Fruit fly (Drosophila melanogaster) whole organism, wandering third instar larva: Measurements from ENCODE around the gene CG42305.
A peak's percentile ranks its signal among the peaks of the same experiment; 100 is the strongest.

Source experiments
- Abd-B ChIP-seq: fragments of >200 bp; optimal IDR thresholded peaks from 2 replicates; lab custom pipeline; 2017; ENCODE audit warnings: missing biosample characterization, missing genetic modification characterization
- Dfd ChIP-seq: fragments of >200 bp; optimal IDR thresholded peaks from 2 replicates; lab custom pipeline; 2017; ENCODE audit warnings: missing biosample characterization, missing genetic modification characterization
- Dif ChIP-seq: fragments of 200-275, 200-300 bp; sonication (Bioruptor generic); optimal IDR thresholded peaks from 2 replicates; lab custom pipeline; 2018; ENCODE audit warnings: missing biosample characterization, missing genetic modification characterization; ENCODE audit not compliant: partially characterized antibody
- HLH106 ChIP-seq: fragments of 200-800 bp; optimal IDR thresholded peaks from 3 replicates; lab custom pipeline; 2019; ENCODE audit warnings: missing biosample characterization, mild to moderate bottlenecking, missing genetic modification characterization, moderate library complexity
- Hnf4 ChIP-seq: fragments of 200-800 bp; sonication (Bioruptor generic); optimal IDR thresholded peaks from 2 replicates; lab custom pipeline; 2016; ENCODE audit warnings: missing biosample characterization, mild to moderate bottlenecking, missing genetic modification characterization
- Hr78 ChIP-seq: fragments of >200 bp; optimal IDR thresholded peaks from 2 replicates; lab custom pipeline; 2017; ENCODE audit warnings: missing biosample characterization, missing genetic modification characterization
- Hr83 ChIP-seq: fragments of 200-300 bp; sonication (Bioruptor generic); optimal IDR thresholded peaks from 2 replicates; lab custom pipeline; 2016; ENCODE audit warnings: missing biosample characterization, mild to moderate bottlenecking, missing genetic modification characterization, moderate library complexity; ENCODE audit not compliant: poor library complexity, severe bottlenecking
- Jra ChIP-seq: sonication (Bioruptor generic); optimal IDR thresholded peaks from 2 replicates; lab custom pipeline; 2016; ENCODE audit warnings: missing biosample characterization, missing genetic modification characterization
- Myc ChIP-seq: fragments of >200 bp; optimal IDR thresholded peaks from 2 replicates; lab custom pipeline; 2017
- OdsH ChIP-seq: fragments of 200-800 bp; sonication (Bioruptor generic); optimal IDR thresholded peaks from 2 replicates; lab custom pipeline; 2016; ENCODE audit warnings: missing biosample characterization, mild to moderate bottlenecking, missing genetic modification characterization
- Rel ChIP-seq, 2 experiments: fragments of 200-800 bp; sonication (Bioruptor generic) in 1 of 2; optimal IDR thresholded peaks; 2 replicates in 1 of 2; 3 replicates in 1 of 2; lab custom pipeline; 2016 to 2019; ENCODE audit warnings: mild to moderate bottlenecking in 2 of 2, missing biosample characterization in 2 of 2, missing genetic modification characterization in 2 of 2, moderate library complexity in 1 of 2
- Sp1 ChIP-seq: fragments of 200-800 bp; sonication (Bioruptor generic); optimal IDR thresholded peaks from 3 replicates; lab custom pipeline; 2019; ENCODE audit warnings: missing biosample characterization, mild to moderate bottlenecking, missing genetic modification characterization, moderate library complexity
- Vsx2 ChIP-seq: fragments of 200-300, 225-300 bp; sonication (Bioruptor generic); optimal IDR thresholded peaks from 2 replicates; lab custom pipeline; 2018; ENCODE audit warnings: missing biosample characterization, missing genetic modification characterization; ENCODE audit not compliant: partially characterized antibody
- br ChIP-seq: fragments of 200-800 bp; sonication (Bioruptor generic); optimal IDR thresholded peaks from 2 replicates; lab custom pipeline; 2016; ENCODE audit warnings: missing biosample characterization, missing genetic modification characterization
- dl ChIP-seq, 2 experiments: fragments of 175-275, 200-275 bp in 1 of 2; fragments of 200-275 bp in 1 of 2; sonication (Bioruptor generic); optimal IDR thresholded peaks; lab custom pipeline; 2018; ENCODE audit warnings: mild to moderate bottlenecking in 2 of 2, missing biosample characterization in 2 of 2, missing genetic modification characterization in 2 of 2, moderate library complexity in 2 of 2; ENCODE audit not compliant: partially characterized antibody in 2 of 2, insufficient read depth in 1 of 2
- dmrt93B ChIP-seq: fragments of 200-800 bp; sonication (Bioruptor generic); optimal IDR thresholded peaks from 2 replicates; lab custom pipeline; 2018; ENCODE audit warnings: missing biosample characterization, mild to moderate bottlenecking, missing genetic modification characterization
- dsf ChIP-seq: sonication (Bioruptor generic); optimal IDR thresholded peaks from 2 replicates; lab custom pipeline; 2016; ENCODE audit warnings: missing biosample characterization, missing genetic modification characterization, borderline replicate concordance
- ey ChIP-seq: fragments of 200-800 bp; sonication (Bioruptor generic); optimal IDR thresholded peaks from 2 replicates; lab custom pipeline; 2016; ENCODE audit warnings: missing biosample characterization, missing genetic modification characterization
- fru ChIP-seq: fragments of 200-800 bp; sonication (Bioruptor generic); optimal IDR thresholded peaks from 3 replicates; lab custom pipeline; 2016; ENCODE audit warnings: missing biosample characterization, mild to moderate bottlenecking, missing genetic modification characterization
- h ChIP-seq: fragments of 200-800 bp; sonication (Bioruptor generic); optimal IDR thresholded peaks from 3 replicates; lab custom pipeline; 2016; ENCODE audit warnings: missing biosample characterization, mild to moderate bottlenecking, missing genetic modification characterization
- psq ChIP-seq: fragments of 200-800 bp; sonication (Bioruptor generic); optimal IDR thresholded peaks from 3 replicates; lab custom pipeline; 2017; ENCODE audit warnings: missing biosample characterization, mild to moderate bottlenecking, missing genetic modification characterization, moderate library complexity
- rgr ChIP-seq: fragments of 200-800 bp; sonication (Bioruptor generic); optimal IDR thresholded peaks from 3 replicates; lab custom pipeline; 2016; ENCODE audit warnings: missing biosample characterization, mild to moderate bottlenecking, missing genetic modification characterization
- sv ChIP-seq: fragments of 200-800 bp; sonication (Bioruptor generic); optimal IDR thresholded peaks from 3 replicates; lab custom pipeline; 2016; ENCODE audit warnings: missing biosample characterization, missing genetic modification characterization
- usp ChIP-seq: fragments of >200 bp; optimal IDR thresholded peaks from 2 replicates; lab custom pipeline; 2017; ENCODE audit warnings: missing biosample characterization, missing genetic modification characterization
- woc ChIP-seq: sonication (Bioruptor generic); optimal IDR thresholded peaks from 2 replicates; lab custom pipeline; 2016; ENCODE audit warnings: missing biosample characterization, mild to moderate bottlenecking, missing genetic modification characterization

CG42305 gene

DNA sequence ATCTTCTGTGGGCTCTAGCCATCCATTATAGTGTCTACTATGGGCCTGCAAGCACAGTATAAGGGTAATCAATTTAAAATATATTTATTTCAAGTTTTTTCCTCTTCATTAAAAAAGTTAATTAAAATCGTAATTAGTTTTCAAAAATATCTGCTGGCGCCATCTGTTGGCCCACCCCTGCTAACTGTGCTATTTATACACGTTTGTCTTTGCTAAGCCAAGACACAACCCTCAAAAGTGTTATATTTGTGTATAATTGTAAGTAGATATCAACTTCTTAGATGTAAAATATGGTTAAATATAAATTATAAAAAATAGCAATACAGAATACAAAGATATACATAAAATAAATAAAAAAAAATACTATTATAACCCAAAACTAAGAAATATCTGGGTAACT is 35.9 kb upstream of the CG42305 start:
- TF ChIP-seq Myc (lab: Kevin White, UChicago) (peak; percentile 72), dl (GFP tag; optimal IDR thresholded peaks at IDR 0.05; lab: Kevin White, UChicago; ENCODE audit: insufficient read depth in 1 of 2, partially characterized antibody in 2 of 2) (no peak), fru (GFP tag; lab: Kevin White, UChicago) (peak; percentile 72)

DNA sequence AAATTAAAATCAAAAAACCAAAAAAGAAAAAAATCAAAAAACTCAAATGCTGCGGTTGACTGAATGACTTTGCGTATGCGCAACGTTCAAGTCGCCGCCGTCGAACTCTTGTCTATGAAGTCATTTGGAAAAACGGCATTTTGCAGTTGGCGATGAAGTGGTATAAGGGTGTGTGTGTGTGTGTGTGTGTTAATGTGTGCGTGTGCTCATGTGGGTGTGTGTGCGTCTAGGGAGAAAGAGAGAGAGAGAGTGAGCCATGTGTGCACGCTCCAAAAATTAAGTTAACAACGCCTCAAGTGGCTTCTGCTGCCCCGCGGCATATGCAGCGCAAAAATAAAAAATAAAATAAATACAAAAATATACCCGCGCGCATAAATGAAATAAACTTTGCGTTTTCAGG is 35.0 kb upstream of the CG42305 start:
- TF ChIP-seq Hr83 (GFP tag; lab: Kevin White, UChicago) = no peak
- TF ChIP-seq Dfd (GFP tag; lab: Kevin White, UChicago) = peak; percentile 70

DNA sequence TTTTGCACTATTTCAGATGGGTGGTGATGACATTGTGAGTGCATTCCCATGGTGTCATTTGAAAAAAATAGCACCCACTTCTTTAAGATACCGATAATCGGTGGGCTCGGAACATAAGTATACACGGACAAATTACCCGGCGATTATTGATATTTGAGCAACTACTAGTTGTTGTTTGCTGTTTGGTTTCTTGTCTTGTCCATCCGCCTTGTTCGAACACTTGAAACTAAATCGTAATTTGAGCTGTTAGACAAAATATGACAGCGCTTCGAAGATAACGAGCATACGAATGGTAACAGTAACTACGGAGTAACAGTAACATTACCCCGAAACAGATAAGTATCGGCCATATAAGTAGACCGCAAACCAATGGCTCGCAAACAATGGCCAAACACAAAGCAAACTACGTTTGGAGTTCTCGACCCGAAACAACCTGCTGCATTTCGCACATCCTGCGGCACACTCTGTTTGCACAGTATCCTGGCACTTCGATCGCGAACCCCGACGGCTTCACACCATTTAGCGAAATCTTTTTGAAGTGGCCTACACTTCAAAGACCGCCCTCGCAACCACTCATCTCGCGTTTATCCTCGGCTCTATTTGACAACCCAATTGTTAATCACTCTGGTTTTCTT is 31.4 kb upstream of the CG42305 start:
- no peak for TF ChIP-seq h
- no peak for TF ChIP-seq fru (GFP tag; lab: Kevin White, UChicago)
- no peak for TF ChIP-seq Hnf4
- no peak for TF ChIP-seq Rel (GFP tag; optimal IDR thresholded peaks at IDR 0.05; lab: Kevin White, UChicago)
- no peak for TF ChIP-seq Rel (tag; optimal IDR thresholded peaks at IDR 0.05; lab: Kevin White, UChicago)
- no peak for TF ChIP-seq OdsH (GFP tag; lab: Kevin White, UChicago)
- TF ChIP-seq dmrt93B = no peak

DNA sequence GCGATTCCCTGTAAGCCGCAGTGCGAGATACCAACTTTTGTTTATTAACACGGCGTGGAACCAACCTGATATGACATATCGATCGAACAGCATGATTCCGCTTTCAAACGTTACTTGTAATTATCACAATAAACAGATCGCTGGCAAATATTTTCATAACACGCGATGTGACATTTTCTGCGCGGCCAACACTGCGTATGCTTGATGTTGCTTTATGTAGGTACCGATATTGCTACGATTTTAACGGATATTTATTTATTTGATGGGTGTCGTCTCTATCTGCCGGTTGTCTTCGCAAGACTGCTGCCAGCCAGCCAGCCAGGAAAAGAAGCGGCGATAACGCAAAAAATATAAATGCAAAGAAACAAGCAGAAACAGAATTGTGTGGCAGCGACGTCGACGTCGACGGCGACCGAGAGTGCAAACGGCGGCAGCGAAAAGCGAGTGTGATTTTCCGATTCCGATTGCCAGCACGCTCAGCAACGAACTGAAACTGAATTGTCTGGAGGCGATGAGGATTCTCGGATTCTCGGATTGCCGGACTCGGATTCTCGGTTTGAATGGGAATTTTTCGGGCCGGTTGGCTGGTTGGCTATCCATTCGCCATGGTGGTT is 30.1 kb upstream of the CG42305 start:
- TF ChIP-seq usp (GFP tag; lab: Kevin White, UChicago) = no peak
- no peak for TF ChIP-seq Vsx2 (GFP tag; lab: Kevin White, UChicago)
- TF ChIP-seq rgr (GFP tag; lab: Kevin White, UChicago) = no peak
- TF ChIP-seq ey = no peak
- no peak for TF ChIP-seq Jra (GFP tag; lab: Kevin White, UChicago)
- TF ChIP-seq Abd-B = no peak
- no peak for TF ChIP-seq br (GFP tag; lab: Kevin White, UChicago)
- TF ChIP-seq Dfd (GFP tag; lab: Kevin White, UChicago) = no peak
- TF ChIP-seq HLH106 (tag; lab: Kevin White, UChicago) = no peak
- TF ChIP-seq dsf (GFP tag; lab: Kevin White, UChicago) = no peak
- no peak for TF ChIP-seq sv
- TF ChIP-seq psq (GFP tag; lab: Kevin White, UChicago) = no peak
- no peak for TF ChIP-seq Sp1 (GFP tag; lab: Kevin White, UChicago)
- TF ChIP-seq Hr78 (GFP tag; lab: Kevin White, UChicago) = no peak
- no peak for TF ChIP-seq woc (GFP tag; lab: Kevin White, UChicago)

DNA sequence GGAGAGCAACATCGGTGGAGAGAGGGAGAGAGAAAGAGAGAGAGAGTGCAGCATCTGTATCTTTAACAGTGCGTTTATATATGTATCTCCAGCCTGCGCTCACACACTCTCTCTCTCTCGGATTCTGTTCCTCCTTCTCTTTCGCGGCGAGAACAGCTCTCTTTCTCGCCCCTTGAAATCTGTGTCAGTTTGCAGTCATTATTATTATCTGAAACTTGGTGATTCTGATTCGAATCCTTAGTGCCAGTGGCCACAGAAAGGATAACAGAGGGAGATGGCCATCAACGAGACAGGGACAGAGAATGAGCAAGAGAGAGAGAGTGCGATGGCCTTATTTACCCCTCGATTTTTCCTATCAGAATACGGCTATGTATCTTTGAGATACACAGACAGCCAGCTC is 29.5 kb upstream of the CG42305 start:
- no peak for TF ChIP-seq fru (GFP tag; lab: Kevin White, UChicago)
- TF ChIP-seq Dif (GFP tag; lab: Kevin White, UChicago) = peak; percentile 26
- TF ChIP-seq dl (GFP tag; optimal IDR thresholded peaks at IDR 0.05; lab: Kevin White, UChicago; ENCODE audit: insufficient read depth in 1 of 2, partially characterized antibody in 2 of 2) = peak; percentile 1 to 2
- TF ChIP-seq, all 38 proteins: peak for 2

DNA sequence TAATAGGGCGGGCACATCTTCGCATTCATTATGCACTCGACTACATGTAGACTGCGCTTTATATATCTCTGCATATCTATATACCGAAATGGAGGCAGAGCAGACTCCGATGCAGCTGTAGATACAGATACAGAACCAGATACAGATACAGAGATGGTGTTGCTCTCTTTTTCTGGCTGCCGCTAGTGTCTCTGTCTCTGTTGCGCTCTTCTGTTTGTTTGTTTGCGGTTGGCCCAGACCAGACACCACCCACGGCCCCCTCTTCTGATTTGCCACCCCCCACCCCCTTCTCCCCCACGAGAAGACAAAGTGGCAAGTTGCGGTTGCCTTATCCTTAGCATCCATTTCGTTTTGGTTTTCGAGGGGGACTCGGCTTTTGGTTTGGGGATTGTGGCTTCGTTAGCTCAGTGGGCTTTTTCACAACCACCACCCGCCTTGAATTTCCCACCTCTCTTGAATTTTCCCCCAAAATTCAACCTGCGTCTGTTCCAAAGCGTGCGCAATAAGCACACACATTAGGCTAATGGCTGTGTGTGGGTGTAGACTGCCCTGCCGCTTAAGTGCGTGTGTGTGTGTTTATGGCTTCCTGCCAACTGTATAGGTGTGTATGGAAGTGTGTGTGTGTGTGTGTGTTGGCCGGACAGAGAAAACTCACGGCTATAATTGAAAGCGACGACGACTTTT is 28.9 kb upstream of the CG42305 start:
- TF ChIP-seq Dfd (GFP tag; lab: Kevin White, UChicago) = peak; percentile 35
- TF ChIP-seq dsf (GFP tag; lab: Kevin White, UChicago) = no peak
